Fruit fly (Drosophila melanogaster): Measurements from ENCODE around the gene CG45489.
A peak's percentile ranks its signal among the peaks of the same experiment; 100 is the strongest.
"Not testable (repeated sequence)": the region's sequence is repeated elsewhere in the genome, so short reads cannot be mapped to it uniquely, and the experiment has no call there.

The CG45489 gene

DNA sequence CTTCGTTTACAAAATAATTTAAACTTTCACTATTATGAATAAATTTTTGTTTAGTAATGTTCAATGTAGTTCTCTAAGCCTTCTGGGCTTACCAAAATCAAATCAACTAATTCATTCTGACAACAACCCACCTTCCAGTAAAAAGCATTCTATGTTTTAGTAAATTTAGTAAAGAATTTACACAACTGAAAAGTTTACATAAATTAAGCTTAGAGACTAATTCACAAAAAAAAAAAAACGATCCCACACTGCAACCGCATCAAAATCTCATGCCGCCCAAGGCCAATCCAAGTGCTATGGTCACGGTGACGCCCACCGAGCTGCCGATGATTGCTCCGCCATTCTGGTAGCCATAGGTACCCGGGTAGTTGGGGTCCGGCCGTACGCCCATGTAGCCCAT lies 8.6 kb downstream of the CG45489 start, which contains the start of gene CG45488:
TSS of gene CG45488 (minus strand) at position 101 of the 400 bp plus-strand sequence.
- not testable (repeated sequence) for TF ChIP-seq CG6808, esn, CG10631 (GFP tag; optimal IDR thresholded peaks at IDR 0.05)

DNA sequence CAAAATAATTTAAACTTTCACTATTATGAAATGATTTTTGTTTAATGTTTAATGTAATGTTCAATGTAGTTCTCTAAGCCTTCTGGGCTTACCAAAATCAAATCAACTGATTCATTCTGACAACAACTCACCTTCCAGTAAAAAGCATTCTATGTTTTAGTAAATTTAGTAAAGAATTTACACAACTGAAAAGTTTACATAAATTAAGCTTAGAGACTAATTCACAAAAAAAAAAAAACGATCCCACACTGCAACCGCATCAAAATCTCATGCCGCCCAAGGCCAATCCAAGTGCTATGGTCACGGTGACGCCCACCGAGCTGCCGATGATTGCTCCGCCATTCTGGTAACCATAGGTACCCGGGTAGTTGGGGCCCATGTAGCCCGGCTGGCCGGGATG lies 13.8 kb downstream of the CG45489 start, which contains the start of gene CG45487:
TSS of gene CG45487 (minus strand) at position 101 of the 400 bp plus-strand sequence.
- not testable (repeated sequence) for TF ChIP-seq Lpt (GFP tag; optimal IDR thresholded peaks at IDR 0.05); Gug (GFP tag; IDR thresholded peaks at IDR 0.05); salr (GFP tag; optimal IDR thresholded peaks at IDR 0.05)

dm6 chrX:19910017-19910416 lies 19.0 kb downstream of the CG45489 start, which contains the start of gene CG45486:
CG45486 (minus strand) TSS chrX:19910117.
- TF ChIP-seq vri (GFP tag; optimal IDR thresholded peaks at IDR 0.05); spab (GFP tag; optimal IDR thresholded peaks at IDR 0.05); Ets96B (tag; optimal IDR thresholded peaks at IDR 0.05): not testable (repeated sequence)

- TF ChIP-seq Lpt (GFP tag; optimal IDR thresholded peaks at IDR 0.05) (peak; percentile 50), CG3919 (GFP tag; optimal IDR thresholded peaks at IDR 0.05) (no peak), Blimp-1 (GFP tag; optimal IDR thresholded peaks at IDR 0.05) (peak; percentile 69)
These were observed 29.0 kb downstream of the CG45489 start for dm6 chrX:19899978-19900377.

dm6 chrX:19897991-19898473 lies 30.9 kb downstream of the CG45489 start:
- TF ChIP-seq CG32006 (GFP tag; optimal IDR thresholded peaks at IDR 0.05) (peak; percentile 12), Eip75B (GFP tag; optimal IDR thresholded peaks at IDR 0.05) (peak; percentile 22), CG6792 (GFP tag; optimal IDR thresholded peaks at IDR 0.05) (no peak), Eip78C (GFP tag) (peak; percentile 43), svp (GFP tag) (peak; percentile 31), Smox (GFP tag; optimal IDR thresholded peaks at IDR 0.05) (no peak), CG1621 (tag; optimal IDR thresholded peaks at IDR 0.05) (no peak), ss (GFP tag; optimal IDR thresholded peaks at IDR 0.05) (peak in 1 of 2 experiments; percentile 44)

DNA sequence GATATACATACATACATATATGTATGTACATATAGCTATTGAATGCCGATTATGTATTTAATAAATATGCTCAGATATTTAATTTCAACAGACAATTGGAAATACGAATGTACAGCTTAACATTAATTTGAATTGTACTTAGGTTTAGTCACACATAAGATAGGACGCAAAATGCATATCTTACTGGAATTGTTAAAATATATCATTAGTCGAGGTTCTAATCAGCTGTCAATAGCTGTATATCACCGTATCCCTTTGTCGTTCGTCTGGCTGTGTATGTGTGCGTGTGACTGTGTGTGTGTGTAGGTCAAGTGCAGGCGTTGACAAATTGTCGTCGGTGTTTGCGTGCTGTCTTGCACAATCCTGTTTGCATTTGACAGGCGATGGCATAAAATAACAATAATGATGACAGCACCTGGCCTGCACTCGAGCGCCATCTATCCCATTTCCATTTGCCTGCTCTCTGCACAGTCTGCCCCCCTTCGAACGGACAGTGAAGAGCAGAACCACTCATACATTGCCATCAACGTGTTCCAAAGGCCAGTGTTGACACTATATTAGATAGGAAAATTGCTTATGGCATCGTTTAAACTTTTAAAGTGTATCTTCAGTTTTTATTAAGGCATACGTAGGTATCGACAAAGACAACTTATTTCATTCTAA lies 31.5 kb downstream of the CG45489 start:
- TF ChIP-seq svp (GFP tag), result peak; percentile 63
- TF ChIP-seq ss (GFP tag; optimal IDR thresholded peaks at IDR 0.05), result peak in 1 of 2 experiments; percentile 7
- TF ChIP-seq Met (GFP tag; optimal IDR thresholded peaks at IDR 0.05), result no peak
- TF ChIP-seq Eip93F (GFP tag; optimal IDR thresholded peaks at IDR 0.05), result no peak
- TF ChIP-seq CG4318 (GFP tag; optimal IDR thresholded peaks at IDR 0.05), result no peak
- peak; percentile 2 for TF ChIP-seq Sox14 (GFP tag; optimal IDR thresholded peaks at IDR 0.05)
- peak; percentile 26 for TF ChIP-seq Ets96B (tag; optimal IDR thresholded peaks at IDR 0.05)
- TF ChIP-seq Ets21C (GFP tag; optimal IDR thresholded peaks at IDR 0.05), result no peak
- TF ChIP-seq CG6808 (GFP tag; optimal IDR thresholded peaks at IDR 0.05), result no peak
- TF ChIP-seq CG16779 (tag; optimal IDR thresholded peaks at IDR 0.05), result no peak
- no peak for TF ChIP-seq Blimp-1 (GFP tag; optimal IDR thresholded peaks at IDR 0.05)
- TF ChIP-seq CG34406 (GFP tag; optimal IDR thresholded peaks at IDR 0.05), result no peak
- TF ChIP-seq Eip78C (GFP tag), result peak; percentile 50
- no peak for TF ChIP-seq Hr4 (GFP tag; optimal IDR thresholded peaks at IDR 0.05)
- 0 out of 3 replicates have a peak, but pooled peaks have one; percentile 9 for TF ChIP-seq eg (GFP tag; IDR thresholded peaks at IDR 0.05)
- peak; percentile 4 for TF ChIP-seq CG32006 (GFP tag; optimal IDR thresholded peaks at IDR 0.05)

Measured in whole organism, prepupa.